Fruit fly (Drosophila melanogaster) whole organism, wandering third instar larva: ENCODE measurements around the gene ND-30.

Experiments used
- Abd-B ChIP-seq: fragments of >200 bp; optimal IDR thresholded peaks from 2 replicates; lab custom pipeline; 2017; ENCODE audit warnings: missing biosample characterization, missing genetic modification characterization
- CrebA ChIP-seq: fragments of 200-800 bp; sonication (Bioruptor generic); optimal IDR thresholded peaks from 2 replicates; lab custom pipeline; 2016; ENCODE audit warnings: missing biosample characterization, mild to moderate bottlenecking, missing genetic modification characterization, borderline replicate concordance
- Dfd ChIP-seq: fragments of >200 bp; optimal IDR thresholded peaks from 2 replicates; lab custom pipeline; 2017; ENCODE audit warnings: missing biosample characterization, missing genetic modification characterization
- Hnf4 ChIP-seq: fragments of 200-800 bp; sonication (Bioruptor generic); optimal IDR thresholded peaks from 2 replicates; lab custom pipeline; 2016; ENCODE audit warnings: missing biosample characterization, mild to moderate bottlenecking, missing genetic modification characterization
- Hr78 ChIP-seq: fragments of >200 bp; optimal IDR thresholded peaks from 2 replicates; lab custom pipeline; 2017; ENCODE audit warnings: missing biosample characterization, missing genetic modification characterization
- Vsx2 ChIP-seq: fragments of 200-300, 225-300 bp; sonication (Bioruptor generic); optimal IDR thresholded peaks from 2 replicates; lab custom pipeline; 2018; ENCODE audit warnings: missing biosample characterization, missing genetic modification characterization; ENCODE audit not compliant: partially characterized antibody
- brk ChIP-seq: fragments of 200-800 bp; sonication (Bioruptor generic); optimal IDR thresholded peaks from 2 replicates; lab custom pipeline; 2016; ENCODE audit warnings: missing biosample characterization, mild to moderate bottlenecking, missing genetic modification characterization
- dl ChIP-seq, 2 experiments: fragments of 175-275, 200-275 bp in 1 of 2; fragments of 200-275 bp in 1 of 2; sonication (Bioruptor generic); optimal IDR thresholded peaks; lab custom pipeline; 2018; ENCODE audit warnings: mild to moderate bottlenecking in 2 of 2, missing biosample characterization in 2 of 2, missing genetic modification characterization in 2 of 2, moderate library complexity in 2 of 2; ENCODE audit not compliant: partially characterized antibody in 2 of 2, insufficient read depth in 1 of 2
- dmrt93B ChIP-seq: fragments of 200-800 bp; sonication (Bioruptor generic); optimal IDR thresholded peaks from 2 replicates; lab custom pipeline; 2018; ENCODE audit warnings: missing biosample characterization, mild to moderate bottlenecking, missing genetic modification characterization
- foxo ChIP-seq, 2 experiments: fragments of 200-800 bp; sonication (Bioruptor generic); optimal IDR thresholded peaks; 2 replicates in 1 of 2; 3 replicates in 1 of 2; lab custom pipeline; 2016 to 2017; ENCODE audit warnings: missing biosample characterization in 2 of 2, missing genetic modification characterization in 2 of 2
- pan ChIP-seq: fragments of >200 bp; optimal IDR thresholded peaks from 2 replicates; lab custom pipeline; 2017
- usp ChIP-seq: fragments of >200 bp; optimal IDR thresholded peaks from 2 replicates; lab custom pipeline; 2017; ENCODE audit warnings: missing biosample characterization, missing genetic modification characterization

dm6 chr3L:3186364-3186763 is 27.0 kb upstream of the ND-30 start, which contains the start of gene CG32284:
- TF ChIP-seq Dfd (GFP tag; lab: Kevin White, UChicago) = no peak
- no peak for TF ChIP-seq Abd-B
- TF ChIP-seq Hr78 (GFP tag; lab: Kevin White, UChicago) = no peak
- TF ChIP-seq foxo (GFP tag; optimal IDR thresholded peaks at IDR 0.05; lab: Kevin White, UChicago) = no peak
- TF ChIP-seq usp = no peak
- no peak for TF ChIP-seq Vsx2 (GFP tag; lab: Kevin White, UChicago)
- TF ChIP-seq brk (GFP tag; lab: Kevin White, UChicago) = no peak
- no peak for TF ChIP-seq pan (lab: Kevin White, UChicago)
- TF ChIP-seq Hnf4 (GFP tag; lab: Kevin White, UChicago) = no peak
- no peak for TF ChIP-seq dmrt93B
- no peak for TF ChIP-seq CrebA (GFP tag; lab: Kevin White, UChicago)
- TF ChIP-seq dl (GFP tag; optimal IDR thresholded peaks at IDR 0.05; lab: Kevin White, UChicago; ENCODE audit: insufficient read depth in 1 of 2, partially characterized antibody in 2 of 2) = no peak
